Worm (Caenorhabditis elegans): Measurements from ENCODE around the gene gst-34.
"Not testable (repeated sequence)": the region's sequence is repeated elsewhere in the genome, so short reads cannot be mapped to it uniquely, and the experiment has no call there.

DNA sequence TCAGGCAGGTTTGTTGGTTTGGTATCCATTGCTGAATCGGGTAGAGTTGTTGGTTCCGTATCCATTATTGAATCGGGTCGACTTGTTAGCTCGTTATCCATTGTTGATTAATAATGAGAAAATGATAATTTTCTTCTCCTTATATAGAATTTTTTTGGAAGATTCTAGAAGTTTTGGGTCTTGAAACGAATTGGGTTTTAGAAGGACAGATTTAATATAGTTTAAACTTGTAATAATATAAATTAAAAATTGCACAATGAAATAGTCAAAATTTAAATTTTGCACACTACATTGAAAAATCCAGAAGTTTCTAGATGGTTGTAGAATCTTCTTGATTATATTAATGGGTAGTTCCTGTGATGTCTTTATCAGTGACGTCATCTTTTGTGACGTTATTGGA is 42.2 kb downstream of the gst-34 start, which contains the start of gene Y53F4B.26:
- TF ChIP-seq ama-1 (optimal IDR thresholded peaks at IDR 0.05); flt-1 (GFP tag; IDR thresholded peaks at IDR 0.05); hnd-1 (tag; optimal IDR thresholded peaks at IDR 0.05); hmg-4 (GFP tag; optimal IDR thresholded peaks at IDR 0.05); B0310.2 (tag; optimal IDR thresholded peaks at IDR 0.05); ets-7 (tag; optimal IDR thresholded peaks at IDR 0.05); ceh-13 (GFP tag; optimal IDR thresholded peaks at IDR 0.05); hmbx-1 (tag; optimal IDR thresholded peaks at IDR 0.05); aly-1 (tag; optimal IDR thresholded peaks at IDR 0.05); tra-4 (tag; optimal IDR thresholded peaks at IDR 0.05); pes-1 (GFP tag; IDR thresholded peaks at IDR 0.05); tbx-37 (GFP tag; conservative IDR thresholded peaks at IDR 0.05): not testable (repeated sequence)
